Worm (Caenorhabditis elegans) whole organism, L4/young adult: ENCODE data around the gene snf-7.

Source experiments
- W03F9.2 ChIP-seq: fragments of 150-350 bp; optimal IDR thresholded peaks from 2 replicates; lab custom pipeline; 2014; ENCODE audit warnings: missing biosample characterization, missing genetic modification characterization
- dao-5 ChIP-seq: sonication (generic microtip); optimal IDR thresholded peaks from 2 replicates; lab custom pipeline; 2016; ENCODE audit warnings: missing genotype, missing genetic modification characterization, moderate library complexity, missing compliant biosample characterization
- him-1 ChIP-seq: sonication (generic microtip); optimal IDR thresholded peaks from 2 replicates; lab custom pipeline; 2016; ENCODE audit warnings: missing genotype, missing genetic modification reagents, missing genetic modification characterization, missing compliant biosample characterization

ce11 chrIII:12987418-12987817 is 17.8 kb upstream of the snf-7 start, which contains the start of gene ZK1010.5:
- TF ChIP-seq him-1 (tag; lab: Kevin White, UChicago) (no peak), W03F9.2 (no peak), dao-5 (tag; lab: Kevin White, UChicago) (no peak)
